Fruit fly (Drosophila melanogaster) whole organism, embryonic: ENCODE data around the gene CG9391.

ENCODE experiments used
- Ada2b ChIP-seq: fragments of 200-800 bp; sonication (Bioruptor generic); IDR thresholded peaks from 2 replicates; pipeline ENCODE4 v1.3.6; 2022; ENCODE audit warnings: missing biosample characterization, missing genetic modification characterization
- Asciz ChIP-seq: fragments of 200-800 bp; sonication (Bioruptor generic); optimal IDR thresholded peaks from 2 replicates; lab custom pipeline; 2017; ENCODE audit warnings: missing biosample characterization, mild to moderate bottlenecking, missing genetic modification characterization, missing genetic modification reagents
- CG10654 ChIP-seq: fragments of 200-800 bp; sonication (Bioruptor generic); optimal IDR thresholded peaks from 2 replicates; lab custom pipeline; 2016; ENCODE audit warnings: missing biosample characterization, missing genetic modification characterization
- CG13894 ChIP-seq: fragments of 200-800 bp; sonication (Bioruptor generic); optimal IDR thresholded peaks from 3 replicates; lab custom pipeline; 2018; ENCODE audit warnings: missing biosample characterization, mild to moderate bottlenecking, missing genetic modification characterization, moderate library complexity
- CG15514 ChIP-seq: fragments of 200-800 bp; sonication (Bioruptor generic); optimal IDR thresholded peaks from 3 replicates; lab custom pipeline; 2017; ENCODE audit warnings: missing biosample characterization, missing genetic modification characterization, mild to moderate bottlenecking, moderate library complexity, missing genetic modification reagents
- CG17328 ChIP-seq: fragments of 200-800 bp; sonication (Bioruptor generic); IDR thresholded peaks from 2 replicates; pipeline ENCODE4 v1.3.6; 2022; ENCODE audit warnings: missing biosample characterization, missing genetic modification characterization
- CG18011 ChIP-seq: fragments of 200-800 bp; sonication (Bioruptor generic); optimal IDR thresholded peaks from 2 replicates; lab custom pipeline; 2017; ENCODE audit warnings: missing biosample characterization, missing genetic modification characterization, mild to moderate bottlenecking, moderate library complexity, missing genotype
- CG3163 ChIP-seq: fragments of 200-800 bp; sonication (Bioruptor generic); optimal IDR thresholded peaks from 3 replicates; lab custom pipeline; 2016; ENCODE audit warnings: missing biosample characterization, missing genetic modification characterization
- CG6765 ChIP-seq: fragments of 200-800 bp; sonication (Bioruptor generic); optimal IDR thresholded peaks from 3 replicates; lab custom pipeline; 2017; ENCODE audit warnings: missing biosample characterization, mild to moderate bottlenecking, missing genetic modification characterization
- CG7745 ChIP-seq: fragments of 200-800 bp; sonication (Bioruptor generic); optimal IDR thresholded peaks from 2 replicates; lab custom pipeline; 2018; ENCODE audit warnings: missing biosample characterization, mild to moderate bottlenecking, missing genetic modification characterization, moderate library complexity
- CG8089 ChIP-seq: fragments of 200-800 bp; sonication (Bioruptor generic); optimal IDR thresholded peaks from 3 replicates; lab custom pipeline; 2016; ENCODE audit warnings: missing biosample characterization, missing genetic modification characterization
- CG9797 ChIP-seq: fragments of 200-800 bp; sonication (Bioruptor generic); optimal IDR thresholded peaks from 3 replicates; lab custom pipeline; 2018; ENCODE audit warnings: missing biosample characterization, mild to moderate bottlenecking, missing genetic modification characterization
- Dll ChIP-seq: fragments of 200-800 bp; sonication (Bioruptor generic); IDR thresholded peaks from 4 replicates; pipeline ENCODE4 v1.3.6; 2022; ENCODE audit warnings: missing biosample characterization, missing genetic modification characterization; ENCODE audit not compliant: partially characterized antibody
- E2f2 ChIP-seq: fragments of 200-800 bp; sonication (Bioruptor generic); IDR thresholded peaks from 2 replicates; pipeline ENCODE4 v1.3.6; 2022; ENCODE audit warnings: missing biosample characterization, missing genetic modification characterization
- GATAe ChIP-seq: fragments of 200-800 bp; sonication (Bioruptor generic); conservative IDR thresholded peaks from 2 replicates; pipeline ENCODE4 v1.3.6; 2022; ENCODE audit warnings: missing biosample characterization, missing genetic modification characterization
- Hr3 ChIP-seq: fragments of 200-800 bp; sonication (Bioruptor generic); optimal IDR thresholded peaks from 3 replicates; lab custom pipeline; 2016; ENCODE audit warnings: missing biosample characterization, missing genetic modification characterization
- Hr78 ChIP-seq, 2 experiments: fragments of 200-800 bp in 1 of 2; fragments of >200 bp in 1 of 2; sonication (Bioruptor generic) in 1 of 2; optimal IDR thresholded peaks; 2 replicates each; lab custom pipeline; 2017 to 2019; ENCODE audit warnings: missing biosample characterization in 2 of 2, missing genetic modification characterization in 2 of 2, mild to moderate bottlenecking in 1 of 2, moderate library complexity in 1 of 2
- Hsf ChIP-seq: fragments of 200-800 bp; sonication (Bioruptor generic); optimal IDR thresholded peaks from 3 replicates; lab custom pipeline; 2016; ENCODE audit warnings: missing biosample characterization, missing genetic modification characterization
- Kr ChIP-seq: fragments of 200-800 bp; sonication (Bioruptor generic); optimal IDR thresholded peaks from 2 replicates; lab custom pipeline; 2017; ENCODE audit warnings: missing biosample characterization, mild to moderate bottlenecking, missing genetic modification characterization
- Mes4 ChIP-seq: fragments of 200-800 bp; sonication (Bioruptor generic); optimal IDR thresholded peaks from 2 replicates; lab custom pipeline; 2016; ENCODE audit warnings: missing biosample characterization, missing genetic modification characterization
- NC2α ChIP-seq: fragments of 200-800 bp; sonication (Bioruptor generic); optimal IDR thresholded peaks from 2 replicates; lab custom pipeline; 2016; ENCODE audit warnings: missing biosample characterization, missing genetic modification characterization
- NK7.1 ChIP-seq: fragments of 200-800 bp; sonication (Bioruptor generic); optimal IDR thresholded peaks from 3 replicates; lab custom pipeline; 2016; ENCODE audit warnings: missing biosample characterization, missing genetic modification characterization
- Oaz ChIP-seq: fragments of 200-800 bp; sonication (Bioruptor generic); IDR thresholded peaks from 2 replicates; pipeline ENCODE4 v1.3.6; 2022; ENCODE audit warnings: missing biosample characterization, missing genetic modification characterization
- PHDP ChIP-seq: fragments of 200-800 bp; sonication (Bioruptor generic); optimal IDR thresholded peaks from 3 replicates; lab custom pipeline; 2018; ENCODE audit warnings: missing biosample characterization, mild to moderate bottlenecking, missing genetic modification characterization, moderate library complexity
- Sox100B ChIP-seq: fragments of 200-800 bp; sonication (Bioruptor generic); optimal IDR thresholded peaks from 3 replicates; lab custom pipeline; 2018; ENCODE audit warnings: missing biosample characterization, mild to moderate bottlenecking, missing genetic modification characterization
- ac ChIP-seq: fragments of 200-800 bp; sonication (Bioruptor generic); optimal IDR thresholded peaks from 3 replicates; lab custom pipeline; 2017; ENCODE audit warnings: missing biosample characterization, mild to moderate bottlenecking, missing genetic modification characterization
- ap ChIP-seq: fragments of 200-800 bp; sonication (Bioruptor generic); IDR thresholded peaks from 2 replicates; pipeline ENCODE4 v1.3.6; 2022; ENCODE audit warnings: missing biosample characterization, missing genetic modification characterization
- az2 ChIP-seq: fragments of 200-800 bp; sonication (Bioruptor generic); optimal IDR thresholded peaks from 3 replicates; lab custom pipeline; 2016; ENCODE audit warnings: missing biosample characterization, missing genetic modification characterization
- crol ChIP-seq: fragments of 200-800 bp; sonication (Bioruptor generic); IDR thresholded peaks from 2 replicates; pipeline ENCODE4 v1.3.6; 2022; ENCODE audit warnings: missing biosample characterization, missing genetic modification characterization
- da ChIP-seq: fragments of 200-800 bp; sonication (Bioruptor generic); optimal IDR thresholded peaks from 2 replicates; lab custom pipeline; 2016; ENCODE audit warnings: missing biosample characterization, missing genetic modification characterization
- dan ChIP-seq: fragments of 200-800 bp; sonication (Bioruptor generic); IDR thresholded peaks from 2 replicates; pipeline ENCODE4 v1.3.6; 2022; ENCODE audit warnings: missing biosample characterization, missing genetic modification characterization
- fd64A ChIP-seq: fragments of 200-800 bp; sonication (Bioruptor generic); optimal IDR thresholded peaks from 3 replicates; lab custom pipeline; 2018; ENCODE audit warnings: missing biosample characterization, mild to moderate bottlenecking, missing genetic modification characterization
- grn ChIP-seq: fragments of 200-800 bp; sonication (Bioruptor generic); optimal IDR thresholded peaks from 3 replicates; lab custom pipeline; 2017; ENCODE audit warnings: missing biosample characterization, missing genetic modification characterization
- gt ChIP-seq: fragments of 200-800 bp; sonication (Bioruptor generic); IDR thresholded peaks from 2 replicates; pipeline ENCODE4 v1.3.6; 2022; ENCODE audit warnings: missing biosample characterization, missing genetic modification characterization
- ham ChIP-seq: fragments of 200-800 bp; sonication (Bioruptor generic); IDR thresholded peaks from 2 replicates; pipeline ENCODE4 v1.3.6; 2022; ENCODE audit warnings: missing biosample characterization, missing genetic modification characterization
- kni ChIP-seq: fragments of 200-800 bp; sonication (Bioruptor generic); optimal IDR thresholded peaks from 3 replicates; lab custom pipeline; 2017; ENCODE audit warnings: mild to moderate bottlenecking, missing biosample characterization, missing genetic modification reagents, missing genetic modification characterization
- mld ChIP-seq: fragments of 200-800 bp; sonication (Bioruptor generic); IDR thresholded peaks from 3 replicates; pipeline ENCODE4 v1.3.6; 2022; ENCODE audit warnings: missing biosample characterization, missing genetic modification characterization; ENCODE audit not compliant: partially characterized antibody
- nerfin-2 ChIP-seq: fragments of 200-800 bp; sonication (Bioruptor generic); IDR thresholded peaks from 2 replicates; pipeline ENCODE4 v1.3.6; 2022; ENCODE audit warnings: missing biosample characterization, missing genetic modification characterization; ENCODE audit not compliant: partially characterized antibody
- prd ChIP-seq, 3 experiments: fragments of >200 bp in 2 of 3; fragments of 200-800 bp in 1 of 3; sonication (Bioruptor generic) in 1 of 3; optimal IDR thresholded peaks in 2 of 3; IDR thresholded peaks in 1 of 3; 2 replicates in 2 of 3; 3 replicates in 1 of 3; pipeline versions ENCODE4 v1.3.6 to Lab custom; 2017 to 2022; ENCODE audit warnings: missing biosample characterization in 1 of 3, missing genetic modification characterization in 1 of 3
- sc ChIP-seq, 3 experiments: fragments of >200 bp in 2 of 3; fragments of 200-800 bp in 1 of 3; sonication (Bioruptor generic) in 1 of 3; optimal IDR thresholded peaks; 2 replicates in 2 of 3; 3 replicates in 1 of 3; lab custom pipeline; 2017; ENCODE audit warnings: mild to moderate bottlenecking in 1 of 3, missing biosample characterization in 1 of 3, missing genetic modification characterization in 1 of 3, missing genetic modification reagents in 1 of 3
- shn ChIP-seq: fragments of 200-800 bp; sonication (Bioruptor generic); optimal IDR thresholded peaks from 3 replicates; lab custom pipeline; 2016; ENCODE audit warnings: missing biosample characterization, missing genetic modification characterization
- sna ChIP-seq: fragments of 200-800 bp; sonication (Bioruptor generic); IDR thresholded peaks from 2 replicates; pipeline ENCODE4 v1.3.6; 2022; ENCODE audit warnings: missing biosample characterization, missing genetic modification characterization; ENCODE audit not compliant: partially characterized antibody
- tll ChIP-seq, 2 experiments: fragments of 200-800 bp in 1 of 2; fragments of >200 bp in 1 of 2; sonication (Bioruptor generic) in 1 of 2; optimal IDR thresholded peaks; 2 replicates each; lab custom pipeline; 2017 to 2019; ENCODE audit warnings: missing biosample characterization in 2 of 2, missing genetic modification characterization in 2 of 2, mild to moderate bottlenecking in 1 of 2, moderate library complexity in 1 of 2
- tup ChIP-seq: fragments of 200-800 bp; sonication (Bioruptor generic); optimal IDR thresholded peaks from 2 replicates; lab custom pipeline; 2016; ENCODE audit warnings: missing biosample characterization, mild to moderate bottlenecking, missing genetic modification characterization, moderate library complexity
- wdn ChIP-seq: fragments of 200-800 bp; sonication (Bioruptor generic); IDR thresholded peaks from 2 replicates; pipeline ENCODE4 v1.3.6; 2022; ENCODE audit warnings: missing biosample characterization, missing genetic modification characterization
- zf30C ChIP-seq: fragments of 200-800 bp; sonication (Bioruptor generic); optimal IDR thresholded peaks from 3 replicates; lab custom pipeline; 2018; ENCODE audit warnings: missing biosample characterization, mild to moderate bottlenecking, missing genetic modification characterization
- zfh2 ChIP-seq: fragments of 200-800 bp; sonication (Bioruptor generic); optimal IDR thresholded peaks from 2 replicates; lab custom pipeline; 2016; ENCODE audit warnings: missing biosample characterization, missing genetic modification characterization

CG9391 gene

dm6 chr3L:21285639-21286338 is 17.7 kb upstream of the CG9391 start, which contains the start of the genes CG12974 and pzg (continued):
- peak; percentile 79 for TF ChIP-seq Mes4
- TF ChIP-seq ham (GFP tag; lab: Robert Waterston, UW): peak; percentile 38; the same call in 1 of the 2 replicates
- TF ChIP-seq sna: peak; percentile 72
- TF ChIP-seq gt (GFP tag; lab: Robert Waterston, UW): peak; percentile 85
- peak; percentile 59 for TF ChIP-seq Sox100B (GFP tag; lab: Kevin White, UChicago)
- peak; percentile 37 to 71 for TF ChIP-seq tll (GFP tag; optimal IDR thresholded peaks at IDR 0.05; lab: Kevin White, UChicago)
- TF ChIP-seq NC2α: peak; percentile 60
- TF ChIP-seq az2 (GFP tag; lab: Kevin White, UChicago): peak; percentile 45
- TF ChIP-seq Ada2b (GFP tag; lab: Robert Waterston, UW): peak; percentile 78
- TF ChIP-seq wdn (GFP tag; lab: Robert Waterston, UW): peak; percentile 65; the same call in 1 of the 2 replicates
- TF ChIP-seq ac (GFP tag; lab: Kevin White, UChicago): no peak
- peak; percentile 22 for TF ChIP-seq fd64A
- peak; percentile 89 for TF ChIP-seq Kr
- peak; percentile 66; the same call in 1 of the 2 replicates for TF ChIP-seq dan (GFP tag; lab: Robert Waterston, UW)
- TF ChIP-seq CG15514 (GFP tag; lab: Kevin White, UChicago): peak; percentile 65
- no peak for TF ChIP-seq grn (GFP tag; lab: Kevin White, UChicago)
- peak; percentile 42; the same call in 1 of the 2 replicates for TF ChIP-seq ap
- peak; percentile 80 for TF ChIP-seq CG8089 (GFP tag; lab: Kevin White, UChicago)
- peak; percentile 50 for TF ChIP-seq CG18011 (GFP tag; lab: Kevin White, UChicago)
- TF ChIP-seq CG7745 (tag; lab: Kevin White, UChicago): no peak
- peak; percentile 92 for TF ChIP-seq Hsf
- TF ChIP-seq zfh2 (GFP tag; lab: Kevin White, UChicago): peak; percentile 81
- TF ChIP-seq sc (optimal IDR thresholded peaks at IDR 0.05; lab: Kevin White, UChicago): no peak
- peak; percentile 18 for TF ChIP-seq sc (GFP tag; optimal IDR thresholded peaks at IDR 0.05; lab: Kevin White, UChicago)
- no peak for TF ChIP-seq crol (GFP tag; lab: Robert Waterston, UW)
- peak; percentile 88 for TF ChIP-seq PHDP (tag; lab: Kevin White, UChicago)
- peak; percentile 88 for TF ChIP-seq Hr3 (GFP tag; lab: Kevin White, UChicago)
- TF ChIP-seq tup: peak; percentile 47
- TF ChIP-seq CG3163 (GFP tag; lab: Kevin White, UChicago): peak; percentile 64
- TF ChIP-seq CG9797 (GFP tag; lab: Kevin White, UChicago): peak; percentile 71
- no peak for TF ChIP-seq zf30C (GFP tag; lab: Kevin White, UChicago)
- peak in 1 of 2 experiments; percentile 39 for TF ChIP-seq Hr78 (GFP tag; optimal IDR thresholded peaks at IDR 0.05; lab: Kevin White, UChicago)
- TF ChIP-seq shn (GFP tag; lab: Kevin White, UChicago): peak; percentile 86
- peak; percentile 62; the same call in 1 of the 3 replicates for TF ChIP-seq mld (GFP tag; lab: Robert Waterston, UW)
- TF ChIP-seq da: peak; percentile 55
- TF ChIP-seq prd (optimal IDR thresholded peaks at IDR 0.05; lab: Kevin White, UChicago): no peak
- TF ChIP-seq prd (GFP tag; IDR thresholded peaks at IDR 0.05; lab: Robert Waterston, UW): peak; percentile 91
- peak; percentile 1 for TF ChIP-seq NK7.1
- TF ChIP-seq nerfin-2 (GFP tag; lab: Robert Waterston, UW): peak; percentile 71
- TF ChIP-seq CG6765: peak; percentile 65
- peak; percentile 94 for TF ChIP-seq E2f2 (GFP tag; lab: Robert Waterston, UW)
- peak; percentile 90 for TF ChIP-seq Oaz (GFP tag; lab: Robert Waterston, UW)
- peak; percentile 69; the same call in 3 of the 4 replicates for TF ChIP-seq Dll (GFP tag; lab: Robert Waterston, UW)
- peak; percentile 67 for TF ChIP-seq CG10654 (GFP tag; lab: Kevin White, UChicago)
- TF ChIP-seq Asciz (GFP tag; lab: Kevin White, UChicago): no peak
- no peak for TF ChIP-seq GATAe (GFP tag; lab: Robert Waterston, UW)
- peak; percentile 62 for TF ChIP-seq CG17328 (GFP tag; lab: Robert Waterston, UW)
- peak; percentile 60 for TF ChIP-seq CG13894 (tag; lab: Kevin White, UChicago)
- TF ChIP-seq kni: peak; percentile 77
